Worm (Caenorhabditis elegans): ENCODE results near the gene str-168.

ce11 chrIV:4977176-4977693, 38.5 kb downstream of the str-168 start, which contains the start of gene E03H12.5:
- TF ChIP-seq nhr-102 (tag; optimal IDR thresholded peaks at IDR 0.05) (no peak), ceh-20 (GFP tag; IDR thresholded peaks at IDR 0.05) (no peak), madf-5 (GFP tag; IDR thresholded peaks at IDR 0.05) (no peak), tag-97 (GFP tag; IDR thresholded peaks at IDR 0.05) (no peak), snpc-4 (tag; optimal IDR thresholded peaks at IDR 0.05) (no peak), lin-39 (tag; optimal IDR thresholded peaks at IDR 0.05) (no peak)
